Worm (Caenorhabditis elegans): ENCODE data around the gene F21C10.1.

F21C10.1 gene

ce11 chrV:9095613-9096317, 36.4 kb upstream of the F21C10.1 start, which contains the start of gene F21C10.10:
Gene F21C10.10 (plus strand): TSS chrV:9096267.
- TF ChIP-seq ztf-23 (GFP tag; IDR thresholded peaks at IDR 0.05), result no peak
- TF ChIP-seq ztf-29 (GFP tag; IDR thresholded peaks at IDR 0.05), result no peak
- no peak for TF ChIP-seq med-1 (GFP tag; optimal IDR thresholded peaks at IDR 0.05; ENCODE audit: insufficient read depth)
- peak; percentile 68 for TF ChIP-seq cog-1 (tag; optimal IDR thresholded peaks at IDR 0.05)
- TF ChIP-seq tab-1 (GFP tag; IDR thresholded peaks at IDR 0.05), result no peak
- TF ChIP-seq flt-1 (GFP tag; IDR thresholded peaks at IDR 0.05), result 0 out of 2 replicates have a peak, but pooled peaks have one; percentile 8

DNA sequence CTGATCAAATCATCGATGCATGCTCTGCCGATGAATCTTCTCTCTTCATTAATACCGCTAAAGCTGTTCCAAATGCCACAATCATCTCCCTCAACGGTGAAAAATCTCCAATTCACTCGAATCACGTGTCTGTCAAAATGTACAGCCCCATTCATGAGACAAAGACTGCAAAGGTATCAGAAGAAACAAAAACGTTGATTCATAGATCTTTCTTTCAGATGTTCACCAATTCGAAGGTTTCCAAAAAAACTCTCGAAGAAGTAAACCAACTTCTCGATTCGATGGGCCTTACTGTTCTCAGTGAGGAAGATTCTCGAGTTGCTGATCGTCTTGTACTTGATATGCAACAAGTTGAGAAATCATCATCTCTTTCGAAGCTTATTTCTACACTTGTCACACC, 35.5 kb upstream of the F21C10.1 start:
- TF ChIP-seq tab-1 (GFP tag; IDR thresholded peaks at IDR 0.05), result no peak

ce11 chrV:9097213-9097612, 34.9 kb upstream of the F21C10.1 start:
- no peak for TF ChIP-seq ref-1 (GFP tag; conservative IDR thresholded peaks at IDR 0.05)
- no peak for TF ChIP-seq cog-1 (tag; optimal IDR thresholded peaks at IDR 0.05)
- no peak for TF ChIP-seq klf-2 (GFP tag; conservative IDR thresholded peaks at IDR 0.05)
- TF ChIP-seq ztf-29 (GFP tag; IDR thresholded peaks at IDR 0.05), result no peak
- no peak for TF ChIP-seq T22C8.4 (GFP tag; IDR thresholded peaks at IDR 0.05)

DNA sequence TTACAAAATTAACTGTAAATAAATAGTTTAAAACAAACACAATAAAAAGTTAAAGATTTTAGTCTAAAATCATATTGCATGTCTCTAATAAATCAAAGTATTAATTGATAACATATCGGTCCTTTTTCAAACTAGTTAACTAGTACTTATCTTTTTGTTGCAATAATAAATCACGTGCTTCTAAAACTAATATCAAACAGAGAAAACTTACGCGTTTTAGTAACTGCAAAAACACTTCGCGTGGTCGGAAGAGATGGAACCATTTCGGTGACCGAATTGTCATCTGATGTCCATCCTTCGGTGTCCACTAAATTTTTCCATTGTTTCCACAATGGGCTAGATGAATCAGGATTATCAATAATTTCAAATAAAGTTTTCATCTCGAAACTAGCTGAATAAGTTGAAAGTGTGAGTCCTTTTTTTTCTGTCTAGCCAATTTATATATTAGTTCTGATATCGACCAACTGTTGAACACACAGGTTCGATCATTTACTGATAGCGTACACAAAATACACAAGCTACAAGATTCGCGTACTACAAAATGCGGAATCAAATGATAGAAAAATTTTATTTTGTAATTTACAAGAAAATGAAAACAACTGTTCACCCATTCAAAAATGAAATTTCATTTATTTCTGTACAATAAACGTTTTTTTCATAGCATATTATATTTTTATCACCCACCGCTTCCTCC, 33.7 kb upstream of the F21C10.1 start, which contains the start of gene F21C10.9:
TSS of gene F21C10.9 (minus strand) at position 417 of the 694 bp plus-strand sequence.
- no peak for TF ChIP-seq cog-1 (tag; optimal IDR thresholded peaks at IDR 0.05)
- TF ChIP-seq ztf-23 (GFP tag; IDR thresholded peaks at IDR 0.05), result no peak
- no peak for TF ChIP-seq tab-1 (GFP tag; IDR thresholded peaks at IDR 0.05)
- no peak for TF ChIP-seq med-1 (GFP tag; optimal IDR thresholded peaks at IDR 0.05; ENCODE audit: insufficient read depth)
- no peak for TF ChIP-seq klf-2 (GFP tag; conservative IDR thresholded peaks at IDR 0.05)
- no peak for TF ChIP-seq flt-1 (GFP tag; IDR thresholded peaks at IDR 0.05)

ce11 chrV:9101062-9101461, 31.1 kb upstream of the F21C10.1 start, which contains the start of gene frpr-6:
Gene frpr-6 (minus strand): TSS chrV:9101162.
- TF ChIP-seq ref-1 (GFP tag; conservative IDR thresholded peaks at IDR 0.05) (no peak), med-1 (GFP tag; optimal IDR thresholded peaks at IDR 0.05; ENCODE audit: insufficient read depth) (no peak), ztf-29 (GFP tag; IDR thresholded peaks at IDR 0.05) (no peak), klf-2 (GFP tag; conservative IDR thresholded peaks at IDR 0.05) (no peak), flt-1 (GFP tag; IDR thresholded peaks at IDR 0.05) (no peak), ztf-23 (GFP tag; IDR thresholded peaks at IDR 0.05) (no peak), cog-1 (tag; optimal IDR thresholded peaks at IDR 0.05) (no peak), tab-1 (GFP tag; IDR thresholded peaks at IDR 0.05) (no peak), T22C8.4 (GFP tag; IDR thresholded peaks at IDR 0.05) (no peak)

ce11 chrV:9108219-9108618, 23.9 kb upstream of the F21C10.1 start, which contains the start of gene F21C10.18:
Gene F21C10.18 (plus strand): TSS chrV:9108519.
- TF ChIP-seq ztf-23 (GFP tag; IDR thresholded peaks at IDR 0.05) (no peak), med-1 (GFP tag; optimal IDR thresholded peaks at IDR 0.05; ENCODE audit: insufficient read depth) (no peak), flt-1 (GFP tag; IDR thresholded peaks at IDR 0.05) (no peak), ref-1 (GFP tag; conservative IDR thresholded peaks at IDR 0.05) (no peak), T22C8.4 (GFP tag; IDR thresholded peaks at IDR 0.05) (no peak), ztf-29 (GFP tag; IDR thresholded peaks at IDR 0.05) (no peak), tab-1 (GFP tag; IDR thresholded peaks at IDR 0.05) (no peak), cog-1 (tag; optimal IDR thresholded peaks at IDR 0.05) (no peak), klf-2 (GFP tag; conservative IDR thresholded peaks at IDR 0.05) (no peak)

DNA sequence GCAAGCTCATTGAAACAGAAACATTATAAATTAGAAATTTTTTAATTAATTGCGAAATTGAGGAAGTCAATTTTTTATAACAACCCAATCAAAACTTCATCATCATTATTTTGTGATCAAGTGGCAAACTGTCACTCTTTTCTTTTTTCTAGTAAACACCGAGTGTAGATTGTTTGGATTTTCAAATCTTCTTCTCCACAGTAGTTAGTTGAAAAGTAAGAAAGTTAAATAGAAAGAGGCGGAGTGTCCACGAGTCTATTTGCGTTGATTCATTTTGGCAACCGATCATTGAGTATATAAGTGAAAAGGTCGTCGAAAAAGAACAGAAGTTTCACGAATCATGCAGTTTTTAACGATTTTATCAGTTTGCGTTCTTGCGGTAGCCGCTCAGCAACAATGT, 22.9 kb upstream of the F21C10.1 start, which contains the start of gene pqn-31:
TSS of gene pqn-31 (plus strand) at position 301 of the 400 bp plus-strand sequence.
- TF ChIP-seq ref-1 (GFP tag; conservative IDR thresholded peaks at IDR 0.05) (no peak), cog-1 (tag; optimal IDR thresholded peaks at IDR 0.05) (no peak), tab-1 (GFP tag; IDR thresholded peaks at IDR 0.05) (no peak), T22C8.4 (GFP tag; IDR thresholded peaks at IDR 0.05) (no peak), ztf-23 (GFP tag; IDR thresholded peaks at IDR 0.05) (no peak), klf-2 (GFP tag; conservative IDR thresholded peaks at IDR 0.05) (no peak), med-1 (GFP tag; optimal IDR thresholded peaks at IDR 0.05; ENCODE audit: insufficient read depth) (no peak), flt-1 (GFP tag; IDR thresholded peaks at IDR 0.05) (no peak), ztf-29 (GFP tag; IDR thresholded peaks at IDR 0.05) (no peak)

DNA sequence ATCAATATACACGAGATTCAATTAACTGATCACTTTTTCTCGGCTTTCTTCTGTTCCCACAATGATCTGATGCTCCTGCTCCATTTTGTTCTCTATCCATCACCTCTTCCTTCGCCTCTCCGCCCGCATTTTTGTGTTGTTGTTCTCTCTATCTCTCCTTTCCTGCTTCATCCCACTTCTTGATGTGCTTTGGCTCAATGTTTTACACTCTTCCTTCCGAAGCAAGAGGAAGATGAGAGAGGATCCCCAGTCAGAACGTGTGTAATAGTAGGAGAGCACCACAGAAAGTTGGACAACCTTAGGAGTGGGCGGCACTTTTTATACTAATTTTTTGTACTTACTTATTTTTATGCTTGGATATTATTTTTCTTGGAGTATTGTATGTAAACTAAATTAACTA, 20.2 kb upstream of the F21C10.1 start:
- no peak for TF ChIP-seq med-1 (GFP tag; optimal IDR thresholded peaks at IDR 0.05; ENCODE audit: insufficient read depth)
- no peak for TF ChIP-seq flt-1 (GFP tag; IDR thresholded peaks at IDR 0.05)
- no peak for TF ChIP-seq klf-2 (GFP tag; conservative IDR thresholded peaks at IDR 0.05)
- no peak for TF ChIP-seq tab-1 (GFP tag; IDR thresholded peaks at IDR 0.05)

DNA sequence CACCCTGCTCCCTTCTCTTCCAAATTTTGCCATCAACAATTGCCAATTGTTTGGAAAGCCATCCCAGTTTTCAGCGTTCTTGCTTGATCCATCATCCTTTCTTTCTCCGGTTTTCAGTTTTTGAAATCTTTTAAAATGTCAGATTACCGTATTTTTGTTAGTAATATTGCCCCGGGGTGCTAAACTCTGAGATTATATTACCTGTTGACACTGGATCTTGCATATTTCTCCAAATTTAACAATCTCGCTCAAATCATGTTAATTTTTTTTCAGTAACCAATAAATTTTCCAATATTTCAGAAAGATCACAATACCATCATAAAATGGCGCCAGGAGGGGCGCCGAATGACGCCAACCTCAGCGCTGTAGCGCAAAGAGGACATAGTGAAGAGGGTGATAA, 19.7 kb upstream of the F21C10.1 start, which contains the start of gene F21C10.7:
TSS of gene F21C10.7 (plus strand) at position 301 of the 400 bp plus-strand sequence.
- TF ChIP-seq tab-1 (GFP tag; IDR thresholded peaks at IDR 0.05) (no peak), flt-1 (GFP tag; IDR thresholded peaks at IDR 0.05) (no peak), T22C8.4 (GFP tag; IDR thresholded peaks at IDR 0.05) (no peak), ztf-23 (GFP tag; IDR thresholded peaks at IDR 0.05) (no peak), med-1 (GFP tag; optimal IDR thresholded peaks at IDR 0.05; ENCODE audit: insufficient read depth) (no peak), ztf-29 (GFP tag; IDR thresholded peaks at IDR 0.05) (no peak), klf-2 (GFP tag; conservative IDR thresholded peaks at IDR 0.05) (no peak), ref-1 (GFP tag; conservative IDR thresholded peaks at IDR 0.05) (no peak), cog-1 (tag; optimal IDR thresholded peaks at IDR 0.05) (no peak)

DNA sequence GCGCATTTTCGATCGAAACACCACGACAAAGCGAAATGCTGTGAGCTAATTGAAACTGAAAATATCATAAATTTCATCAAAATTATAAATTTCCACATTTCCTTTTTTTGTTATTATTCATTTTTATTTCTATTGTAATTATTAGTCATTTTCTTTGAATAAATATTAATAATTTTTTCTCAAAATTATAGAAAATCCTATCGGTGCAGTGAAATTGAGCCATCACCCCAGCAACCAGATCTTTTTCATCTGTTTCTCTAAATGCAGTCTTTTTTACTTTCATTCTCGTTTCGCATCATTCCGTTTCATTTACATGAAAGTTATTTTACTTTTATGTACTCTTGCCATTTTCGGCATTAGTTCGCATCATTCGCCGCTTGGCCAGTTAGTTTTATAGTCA, 10.1 kb upstream of the F21C10.1 start, which contains the start of gene F21C10.13:
TSS of gene F21C10.13 (plus strand) at position 301 of the 400 bp plus-strand sequence.
- TF ChIP-seq ref-1 (GFP tag; conservative IDR thresholded peaks at IDR 0.05) (no peak), med-1 (GFP tag; optimal IDR thresholded peaks at IDR 0.05; ENCODE audit: insufficient read depth) (no peak), cog-1 (tag; optimal IDR thresholded peaks at IDR 0.05) (no peak), klf-2 (GFP tag; conservative IDR thresholded peaks at IDR 0.05) (no peak), T22C8.4 (GFP tag; IDR thresholded peaks at IDR 0.05) (no peak), tab-1 (GFP tag; IDR thresholded peaks at IDR 0.05) (no peak), ztf-23 (GFP tag; IDR thresholded peaks at IDR 0.05) (no peak), ztf-29 (GFP tag; IDR thresholded peaks at IDR 0.05) (no peak), flt-1 (GFP tag; IDR thresholded peaks at IDR 0.05) (no peak)
